Fruit fly (Drosophila melanogaster): ENCODE measurements around the gene sty.

The sty gene

dm6 chr3L:3396056-3396455 is 28.7 kb downstream of the sty start (continued):
- TF ChIP-seq CG6689 (GFP tag; IDR thresholded peaks at IDR 0.05) (peak; percentile 89), Xbp1 (GFP tag; optimal IDR thresholded peaks at IDR 0.05) (peak; percentile 86), sqz (GFP tag; optimal IDR thresholded peaks at IDR 0.05) (peak; percentile 90), CG10979 (tag; optimal IDR thresholded peaks at IDR 0.05) (peak; percentile 98), usp (GFP tag; optimal IDR thresholded peaks at IDR 0.05) (no peak), Hr39 (optimal IDR thresholded peaks at IDR 0.05) (no peak), unc-4 (GFP tag; IDR thresholded peaks at IDR 0.05; ENCODE audit: partially characterized antibody) (no peak), CG1602 (GFP tag; optimal IDR thresholded peaks at IDR 0.05) (peak; percentile 89), CG11504 (tag; optimal IDR thresholded peaks at IDR 0.05) (peak; percentile 89), ewg (GFP tag; optimal IDR thresholded peaks at IDR 0.05) (peak; percentile 82), CG8281 (tag; optimal IDR thresholded peaks at IDR 0.05) (peak; percentile 60), otp (GFP tag; IDR thresholded peaks at IDR 0.05) (peak; percentile 90), Med (GFP tag) (peak; percentile 93), Mes4 (GFP tag; optimal IDR thresholded peaks at IDR 0.05) (peak; percentile 70), TFAM (GFP tag; optimal IDR thresholded peaks at IDR 0.05) (peak; percentile 56), bab2 (GFP tag; optimal IDR thresholded peaks at IDR 0.05) (peak; percentile 85), twi (tag; optimal IDR thresholded peaks at IDR 0.05) (peak; percentile 90), HLH3B (GFP tag; IDR thresholded peaks at IDR 0.05) (peak; percentile 86), lov (optimal IDR thresholded peaks at IDR 0.05) (no peak), lov (GFP tag; IDR thresholded peaks at IDR 0.05) (peak; percentile 76; the same call in 2 of the 3 replicates), E2f2 (GFP tag; IDR thresholded peaks at IDR 0.05) (peak; percentile 53), jigr1 (GFP tag; IDR thresholded peaks at IDR 0.05) (0 out of 3 replicates have a peak, but pooled peaks have one; percentile 41), CG7271 (tag; optimal IDR thresholded peaks at IDR 0.05) (peak; percentile 81), CG1792 (GFP tag; optimal IDR thresholded peaks at IDR 0.05) (peak; percentile 53), CG18764 (GFP tag; optimal IDR thresholded peaks at IDR 0.05) (peak; percentile 81), CG11723 (GFP tag; optimal IDR thresholded peaks at IDR 0.05) (peak; percentile 84), CG11093 (GFP tag; IDR thresholded peaks at IDR 0.05) (peak; percentile 70), Blimp-1 (GFP tag; optimal IDR thresholded peaks at IDR 0.05) (peak; percentile 97), hb (GFP tag; IDR thresholded peaks at IDR 0.05; ENCODE audit: partially characterized antibody) (no peak), hbn (GFP tag; IDR thresholded peaks at IDR 0.05; ENCODE audit: partially characterized antibody) (no peak), CrebB (tag; optimal IDR thresholded peaks at IDR 0.05) (peak; percentile 65), CG12769 (tag; optimal IDR thresholded peaks at IDR 0.05) (no peak), abd-A (tag; optimal IDR thresholded peaks at IDR 0.05) (peak; percentile 29), Dp (GFP tag; optimal IDR thresholded peaks at IDR 0.05) (no peak), bbx (GFP tag; IDR thresholded peaks at IDR 0.05; ENCODE audit: partially characterized antibody) (no peak), sc (optimal IDR thresholded peaks at IDR 0.05) (no peak), sc (GFP tag; optimal IDR thresholded peaks at IDR 0.05) (peak; percentile 93), CG4707 (GFP tag; optimal IDR thresholded peaks at IDR 0.05) (peak; percentile 83), CG15514 (GFP tag; optimal IDR thresholded peaks at IDR 0.05) (no peak), chn (GFP tag; optimal IDR thresholded peaks at IDR 0.05) (peak; percentile 91), Dfd (GFP tag; optimal IDR thresholded peaks at IDR 0.05) (no peak), CG17612 (GFP tag; IDR thresholded peaks at IDR 0.05) (0 out of 2 replicates have a peak, but pooled peaks have one; percentile 23), croc (GFP tag; conservative IDR thresholded peaks at IDR 0.05) (peak; percentile 92), Side (GFP tag; optimal IDR thresholded peaks at IDR 0.05) (peak; percentile 79), vfl (GFP tag; optimal IDR thresholded peaks at IDR 0.05) (no peak), CG34376 (GFP tag; optimal IDR thresholded peaks at IDR 0.05) (no peak), pho (GFP tag; optimal IDR thresholded peaks at IDR 0.05) (no peak), nerfin-2 (GFP tag; IDR thresholded peaks at IDR 0.05; ENCODE audit: partially characterized antibody) (no peak), CG1233 (GFP tag; optimal IDR thresholded peaks at IDR 0.05) (peak; percentile 79), CG8359 (GFP tag; optimal IDR thresholded peaks at IDR 0.05; ENCODE audit: borderline replicate concordance) (peak; percentile 88), CG15011 (GFP tag; optimal IDR thresholded peaks at IDR 0.05) (peak; percentile 55)
